Worm (Caenorhabditis elegans) whole organism, L4/young adult: ENCODE measurements around the gene rpn-12.

Experiments used
- W03F9.2 ChIP-seq: fragments of 150-350 bp; optimal IDR thresholded peaks from 2 replicates; lab custom pipeline; 2014; ENCODE audit warnings: missing biosample characterization, missing genetic modification characterization
- dao-5 ChIP-seq: sonication (generic microtip); optimal IDR thresholded peaks from 2 replicates; lab custom pipeline; 2016; ENCODE audit warnings: missing genotype, missing genetic modification characterization, moderate library complexity, missing compliant biosample characterization
- him-1 ChIP-seq: sonication (generic microtip); optimal IDR thresholded peaks from 2 replicates; lab custom pipeline; 2016; ENCODE audit warnings: missing genotype, missing genetic modification reagents, missing genetic modification characterization, missing compliant biosample characterization

- no peak for TF ChIP-seq dao-5 (tag; lab: Kevin White, UChicago)
- TF ChIP-seq W03F9.2: no peak
- no peak for TF ChIP-seq him-1 (tag; lab: Kevin White, UChicago)
These were observed 35.7 kb downstream of the rpn-12 start, which contains the start of gene kel-1 for ce11 chrII:11688643-11689042.
